Worm (Caenorhabditis elegans) whole organism, mixed stage, embryonic: Measurements from ENCODE around the gene cal-1.

Source experiments
- elt-3 ChIP-seq: fragments of 150-350 bp; optimal IDR thresholded peaks from 2 replicates; lab custom pipeline; 2014; ENCODE audit warnings: missing biosample characterization, missing genetic modification characterization
- flh-1 ChIP-seq: fragments of 200-800 bp; sonication (Bioruptor generic); optimal IDR thresholded peaks from 2 replicates; lab custom pipeline; 2018; ENCODE audit warnings: mild to moderate bottlenecking, missing genetic modification characterization, moderate library complexity, missing compliant biosample characterization
- hlh-1 ChIP-seq: fragments of 150-350 bp; optimal IDR thresholded peaks from 2 replicates; lab custom pipeline; 2014; ENCODE audit warnings: missing biosample characterization, missing genetic modification reagents, missing genetic modification characterization
- lin-13 ChIP-seq: fragments of 150-350 bp; optimal IDR thresholded peaks from 2 replicates; lab custom pipeline; 2014; ENCODE audit warnings: missing biosample characterization, missing genetic modification characterization
- lin-32 ChIP-seq: fragments of 200-800 bp; sonication (Bioruptor generic); optimal IDR thresholded peaks from 2 replicates; lab custom pipeline; 2018; ENCODE audit warnings: mild to moderate bottlenecking, missing genetic modification characterization, missing compliant biosample characterization
- lsy-2 ChIP-seq: fragments of 150-350 bp; optimal IDR thresholded peaks from 2 replicates; lab custom pipeline; 2014; ENCODE audit warnings: missing biosample characterization, missing genetic modification characterization
- mep-1 ChIP-seq: fragments of 150-350 bp; optimal IDR thresholded peaks from 2 replicates; lab custom pipeline; 2017; ENCODE audit warnings: missing biosample characterization, missing genetic modification reagents, missing genetic modification characterization, inconsistent platforms
- nhr-237 ChIP-seq: fragments of 150-350 bp; optimal IDR thresholded peaks from 2 replicates; lab custom pipeline; 2014; ENCODE audit warnings: missing biosample characterization, missing genetic modification characterization
- sem-2 ChIP-seq: fragments of 200-800 bp; sonication (Bioruptor generic); optimal IDR thresholded peaks from 2 replicates; lab custom pipeline; 2018; ENCODE audit warnings: mild to moderate bottlenecking, missing genetic modification characterization, missing compliant biosample characterization
- sptf-1 ChIP-seq: sonication (generic microtip); optimal IDR thresholded peaks from 2 replicates; lab custom pipeline; 2017; ENCODE audit warnings: mild to moderate bottlenecking, missing genetic modification characterization, moderate library complexity, missing compliant biosample characterization
- unc-39 ChIP-seq: fragments of 150-350 bp; optimal IDR thresholded peaks from 2 replicates; lab custom pipeline; 2014; ENCODE audit warnings: missing biosample characterization, missing genetic modification characterization
- unc-62 ChIP-seq: fragments of 150-350 bp; optimal IDR thresholded peaks from 2 replicates; lab custom pipeline; 2014; ENCODE audit warnings: missing biosample characterization, missing genetic modification reagents, missing genetic modification characterization
- ztf-11 ChIP-seq: fragments of 150-350 bp; optimal IDR thresholded peaks from 2 replicates; lab custom pipeline; 2014; ENCODE audit warnings: missing biosample characterization, missing genetic modification characterization

DNA sequence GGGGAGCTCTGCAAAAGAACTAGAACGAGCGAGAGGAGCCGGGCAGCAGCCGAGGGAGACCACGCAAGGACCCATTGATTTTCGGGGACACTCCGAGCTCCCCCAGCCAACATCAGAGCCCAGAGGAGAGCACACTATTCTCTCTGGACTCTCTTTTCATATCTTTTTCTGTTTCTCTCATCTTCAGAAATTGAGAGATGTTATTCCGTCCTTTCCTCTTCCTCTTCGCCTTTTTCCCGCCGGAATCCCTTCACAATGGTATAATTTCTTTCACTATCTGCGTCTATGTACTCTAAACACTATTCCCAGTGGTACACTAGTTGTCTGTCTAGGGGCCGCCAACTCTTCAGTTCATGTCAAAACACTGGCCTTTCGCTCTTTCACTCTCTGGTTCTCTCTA, 51.6 kb downstream of the cal-1 start:
- TF ChIP-seq ztf-11 (tag; lab: Kevin White, UChicago) (peak; percentile 61), elt-3 (tag; lab: Kevin White, UChicago) (no peak), mep-1 (peak; percentile 66), hlh-1 (tag; lab: Kevin White, UChicago) (peak; percentile 49), flh-1 (no peak), lin-13 (no peak), lsy-2 (tag; lab: Kevin White, UChicago) (peak; percentile 20), lin-32 (GFP tag; lab: Kevin White, UChicago) (no peak), unc-62 (GFP tag; lab: Kevin White, UChicago) (peak; percentile 93), sptf-1 (tag; lab: Kevin White, UChicago) (peak; percentile 26), unc-39 (tag; lab: Kevin White, UChicago) (peak; percentile 18), nhr-237 (tag; lab: Kevin White, UChicago) (no peak), sem-2 (GFP tag; lab: Kevin White, UChicago) (no peak)
